Worm (Caenorhabditis elegans): Measurements from ENCODE around the gene arrd-12.

The arrd-12 gene

ce11 chrII:13815513-13815912 lies 49.5 kb downstream of the arrd-12 start:
- TF ChIP-seq ceh-82 (tag; optimal IDR thresholded peaks at IDR 0.05) (no peak), daf-19 (GFP tag; conservative IDR thresholded peaks at IDR 0.05) (0 out of 2 replicates have a peak, but pooled peaks have one; percentile 56), ceh-32 (tag; optimal IDR thresholded peaks at IDR 0.05; ENCODE audit: poor library complexity) (no peak), unc-62 (GFP tag; optimal IDR thresholded peaks at IDR 0.05 in 1 of 2) (peak in 1 of 2 experiments; percentile 87), unc-62 (tag; optimal IDR thresholded peaks at IDR 0.05) (no peak), aha-1 (tag) (peak; percentile 86)

ce11 chrII:13817474-13817873 lies 51.4 kb downstream of the arrd-12 start:
- TF ChIP-seq snpc-1.2 (GFP tag; IDR thresholded peaks at IDR 0.05) (0 out of 2 replicates have a peak, but pooled peaks have one; percentile 51), arid-1 (GFP tag; conservative IDR thresholded peaks at IDR 0.05) (0 out of 2 replicates have a peak, but pooled peaks have one; percentile 41), nhr-102 (tag; optimal IDR thresholded peaks at IDR 0.05) (peak; percentile 2), lin-38 (GFP tag; IDR thresholded peaks at IDR 0.05) (peak; percentile 46), php-3 (GFP tag; IDR thresholded peaks at IDR 0.05) (0 out of 2 replicates have a peak, but pooled peaks have one; percentile 7), nhr-42 (GFP tag; IDR thresholded peaks at IDR 0.05) (0 out of 2 replicates have a peak, but pooled peaks have one; percentile 43)

All from whole organism, L4 larva.